Worm (Caenorhabditis elegans) whole organism, L2 larva: ENCODE data around the gene str-56.

Experiments used
- R02D3.7 ChIP-seq: fragments of 150-350 bp; optimal IDR thresholded peaks from 2 replicates; lab custom pipeline; 2014; ENCODE audit warnings: missing biosample characterization, missing genetic modification characterization
- ama-1 ChIP-seq: fragments of 150-350 bp; optimal IDR thresholded peaks from 2 replicates; lab custom pipeline; 2018; ENCODE audit warnings: inconsistent platforms
- nhr-25 ChIP-seq: fragments of 150-350 bp; sonication (generic microtip); optimal IDR thresholded peaks from 3 replicates; lab custom pipeline; 2014; ENCODE audit warnings: missing biosample characterization, missing genetic modification characterization
- skn-1 ChIP-seq: sonication (generic microtip); optimal IDR thresholded peaks from 2 replicates; lab custom pipeline; 2017; ENCODE audit warnings: missing biosample characterization, missing genetic modification characterization
- ztf-11 ChIP-seq: sonication (generic microtip); optimal IDR thresholded peaks from 2 replicates; lab custom pipeline; 2017; ENCODE audit warnings: missing biosample characterization, missing genetic modification characterization

ce11 chrV:15915307-15915706 lies 42.9 kb downstream of the str-56 start:
- TF ChIP-seq nhr-25 (tag; lab: Kevin White, UChicago), result no peak
- TF ChIP-seq ztf-11 (tag; lab: Kevin White, UChicago), result no peak
- no peak for TF ChIP-seq R02D3.7
- no peak for TF ChIP-seq ama-1 (lab: Kevin White, UChicago)
- TF ChIP-seq skn-1 (tag; lab: Kevin White, UChicago), result no peak
